Worm (Caenorhabditis elegans): ENCODE measurements around the gene idpc-5.

Gene idpc-5

ce11 chrV:9630944-9631343 is 8.2 kb upstream of the idpc-5 start, which contains the start of gene T06E4.5:
Gene T06E4.5, plus strand, starts transcription at chrV:9631244.
- TF ChIP-seq ceh-24 (tag; optimal IDR thresholded peaks at IDR 0.05) (no peak), ref-2 (tag; optimal IDR thresholded peaks at IDR 0.05) (no peak), rnt-1 (tag; optimal IDR thresholded peaks at IDR 0.05) (no peak), ztf-16 (tag; optimal IDR thresholded peaks at IDR 0.05) (no peak), che-1 (tag; optimal IDR thresholded peaks at IDR 0.05) (no peak), ceh-31 (tag; optimal IDR thresholded peaks at IDR 0.05) (no peak), fax-1 (tag; optimal IDR thresholded peaks at IDR 0.05) (no peak), F13H6.1 (tag; optimal IDR thresholded peaks at IDR 0.05) (no peak), unc-86 (tag; optimal IDR thresholded peaks at IDR 0.05) (no peak)

ce11 chrV:9630542-9630941 is 7.8 kb upstream of the idpc-5 start:
- TF ChIP-seq pat-9 (tag; optimal IDR thresholded peaks at IDR 0.05) (no peak), lim-6 (tag; optimal IDR thresholded peaks at IDR 0.05) (no peak), C08G9.2 (tag; optimal IDR thresholded peaks at IDR 0.05) (no peak), nhr-11 (tag; optimal IDR thresholded peaks at IDR 0.05) (no peak), nfya-1 (tag; optimal IDR thresholded peaks at IDR 0.05) (no peak), ztf-16 (tag; optimal IDR thresholded peaks at IDR 0.05) (no peak), ceh-6 (GFP tag; optimal IDR thresholded peaks at IDR 0.05) (no peak), ceh-2 (tag; optimal IDR thresholded peaks at IDR 0.05) (no peak), ahr-1 (tag; optimal IDR thresholded peaks at IDR 0.05) (no peak), ttx-3 (tag; optimal IDR thresholded peaks at IDR 0.05) (no peak)

- TF ChIP-seq syd-9 (tag; optimal IDR thresholded peaks at IDR 0.05) = no peak
- no peak for TF ChIP-seq lim-6 (tag; optimal IDR thresholded peaks at IDR 0.05)
- TF ChIP-seq ceh-6 (GFP tag; optimal IDR thresholded peaks at IDR 0.05) = no peak
- no peak for TF ChIP-seq pax-1 (tag; optimal IDR thresholded peaks at IDR 0.05)
- TF ChIP-seq eyg-1 (tag; optimal IDR thresholded peaks at IDR 0.05) = no peak
- TF ChIP-seq pag-3 (tag; optimal IDR thresholded peaks at IDR 0.05; ENCODE audit: borderline replicate concordance) = no peak
- TF ChIP-seq ceh-24 (tag; optimal IDR thresholded peaks at IDR 0.05) = no peak
- no peak for TF ChIP-seq pha-4 (tag; optimal IDR thresholded peaks at IDR 0.05)
- no peak for TF ChIP-seq ceh-48 (tag; optimal IDR thresholded peaks at IDR 0.05)
- TF ChIP-seq ttx-3 (tag; optimal IDR thresholded peaks at IDR 0.05) = no peak
- TF ChIP-seq sox-4 (tag; optimal IDR thresholded peaks at IDR 0.05) = no peak
- no peak for TF ChIP-seq ztf-16 (tag; optimal IDR thresholded peaks at IDR 0.05)
- TF ChIP-seq odd-2 (tag; optimal IDR thresholded peaks at IDR 0.05) = no peak
- TF ChIP-seq hlh-15 (tag; optimal IDR thresholded peaks at IDR 0.05) = no peak
- no peak for TF ChIP-seq unc-3 (GFP tag; conservative IDR thresholded peaks at IDR 0.05)
- no peak for TF ChIP-seq unc-3 (tag; optimal IDR thresholded peaks at IDR 0.05)
- TF ChIP-seq pat-9 (tag; optimal IDR thresholded peaks at IDR 0.05) = no peak
Observed at ce11 chrV:9629643-9630042, 6.9 kb upstream of the idpc-5 start, which contains the start of gene col-146. Gene col-146, plus strand, starts transcription at chrV:9629943.

ce11 chrV:9629114-9629513 is 6.4 kb upstream of the idpc-5 start, which contains the start of gene idpc-3:
Gene idpc-3, minus strand, starts transcription at chrV:9629214.
- no peak for TF ChIP-seq hlh-6 (tag; optimal IDR thresholded peaks at IDR 0.05)
- no peak for TF ChIP-seq ceh-31 (tag; optimal IDR thresholded peaks at IDR 0.05)
- no peak for TF ChIP-seq tbx-7 (tag; optimal IDR thresholded peaks at IDR 0.05)
- no peak for TF ChIP-seq madf-2 (tag; optimal IDR thresholded peaks at IDR 0.05)
- TF ChIP-seq elt-2 (tag; optimal IDR thresholded peaks at IDR 0.05) = no peak
- TF ChIP-seq fkh-6 (tag; optimal IDR thresholded peaks at IDR 0.05) = no peak
- TF ChIP-seq lim-6 (tag; optimal IDR thresholded peaks at IDR 0.05) = no peak
- no peak for TF ChIP-seq sox-2 (GFP tag; IDR thresholded peaks at IDR 0.05)
- TF ChIP-seq ceh-14 (tag; optimal IDR thresholded peaks at IDR 0.05) = no peak
- no peak for TF ChIP-seq ceh-24 (tag; optimal IDR thresholded peaks at IDR 0.05)
- no peak for TF ChIP-seq F13H6.1 (tag; optimal IDR thresholded peaks at IDR 0.05)
- TF ChIP-seq eyg-1 (tag; optimal IDR thresholded peaks at IDR 0.05) = no peak
- TF ChIP-seq odd-2 (tag; optimal IDR thresholded peaks at IDR 0.05) = no peak

All from whole organism, late embryonic.